Worm (Caenorhabditis elegans) whole organism, L3 larva: Measurements from ENCODE around the gene vps-33.2.

Experiments
- aly-2 ChIP-seq: fragments of 150-350 bp; optimal IDR thresholded peaks from 2 replicates; lab custom pipeline; 2014; ENCODE audit warnings: missing biosample characterization, missing genetic modification characterization
- ama-1 ChIP-seq: fragments of 150-350 bp; optimal IDR thresholded peaks from 2 replicates; lab custom pipeline; 2018
- ceh-16 ChIP-seq: sonication (generic microtip); optimal IDR thresholded peaks from 2 replicates; lab custom pipeline; 2017; ENCODE audit warnings: missing biosample characterization, missing genetic modification characterization
- ceh-28 ChIP-seq: fragments of 150-350 bp; optimal IDR thresholded peaks from 2 replicates; lab custom pipeline; 2014; ENCODE audit warnings: missing biosample characterization, missing genetic modification reagents, missing genetic modification characterization
- ceh-82 ChIP-seq: fragments of 150-350 bp; optimal IDR thresholded peaks from 2 replicates; lab custom pipeline; 2014; ENCODE audit warnings: missing biosample characterization, missing genetic modification characterization
- ceh-9 ChIP-seq: sonication (generic microtip); optimal IDR thresholded peaks from 2 replicates; lab custom pipeline; 2018; ENCODE audit warnings: missing biosample characterization, missing genetic modification characterization
- daf-12 ChIP-seq: fragments of 150-350 bp; optimal IDR thresholded peaks from 2 replicates; lab custom pipeline; 2014; ENCODE audit warnings: missing biosample characterization, missing genetic modification reagents, missing genetic modification characterization
- egl-27 ChIP-seq: sonication (generic microtip); optimal IDR thresholded peaks from 4 replicates; lab custom pipeline; 2017; ENCODE audit warnings: missing biosample characterization, missing genetic modification reagents, missing genetic modification characterization
- egl-5 ChIP-seq: fragments of 150-350 bp; optimal IDR thresholded peaks from 2 replicates; lab custom pipeline; 2017; ENCODE audit warnings: missing biosample characterization, missing genetic modification reagents, missing genetic modification characterization, inconsistent platforms
- elt-1 ChIP-seq: fragments of 150-350 bp; optimal IDR thresholded peaks from 2 replicates; lab custom pipeline; 2014; ENCODE audit warnings: missing biosample characterization, missing genetic modification characterization
- elt-2 ChIP-seq: sonication (generic microtip); optimal IDR thresholded peaks from 2 replicates; lab custom pipeline; 2016; ENCODE audit warnings: missing genetic modification reagents, mild to moderate bottlenecking, missing genetic modification characterization, missing compliant biosample characterization
- elt-3 ChIP-seq, 3 experiments: fragments of 150-350 bp in 1 of 3; sonication (generic microtip) in 2 of 3; optimal IDR thresholded peaks; 2 replicates in 2 of 3; 4 replicates in 1 of 3; lab custom pipeline; 2014 to 2017; ENCODE audit warnings: missing biosample characterization in 3 of 3, missing genetic modification characterization in 3 of 3
- eor-1 ChIP-seq, 2 experiments: fragments of 150-350 bp; optimal IDR thresholded peaks; 2 replicates each; lab custom pipeline; 2014 to 2018; ENCODE audit warnings: missing biosample characterization in 2 of 2, missing genetic modification characterization in 2 of 2
- fkh-2 ChIP-seq: fragments of 150-350 bp; optimal IDR thresholded peaks from 2 replicates; lab custom pipeline; 2014; ENCODE audit warnings: missing biosample characterization, missing genetic modification reagents, missing genetic modification characterization
- fos-1 ChIP-seq: fragments of 150-350 bp; optimal IDR thresholded peaks from 2 replicates; lab custom pipeline; 2014; ENCODE audit warnings: missing biosample characterization, missing genetic modification characterization
- hmg-11 ChIP-seq: sonication (generic microtip); optimal IDR thresholded peaks from 2 replicates; lab custom pipeline; 2016; ENCODE audit warnings: missing genetic modification characterization, missing compliant biosample characterization
- jun-1 ChIP-seq: fragments of 150-350 bp; optimal IDR thresholded peaks from 2 replicates; lab custom pipeline; 2014; ENCODE audit warnings: missing biosample characterization, missing genetic modification reagents, missing genetic modification characterization
- lin-39 ChIP-seq: fragments of 150-350 bp; optimal IDR thresholded peaks from 2 replicates; lab custom pipeline; 2018; ENCODE audit warnings: missing biosample characterization, missing genetic modification reagents, missing genetic modification characterization
- lsy-12 ChIP-seq: sonication (generic microtip); optimal IDR thresholded peaks from 2 replicates; lab custom pipeline; 2016; ENCODE audit warnings: mild to moderate bottlenecking, missing genetic modification characterization, missing compliant biosample characterization
- mdl-1 ChIP-seq: fragments of 150-350 bp; optimal IDR thresholded peaks from 2 replicates; lab custom pipeline; 2014; ENCODE audit warnings: missing biosample characterization, missing genetic modification characterization
- mml-1 ChIP-seq: fragments of 150-350 bp; sonication (generic microtip); optimal IDR thresholded peaks from 3 replicates; lab custom pipeline; 2014; ENCODE audit warnings: missing biosample characterization, missing genetic modification characterization
- nfya-1 ChIP-seq: sonication (generic microtip); optimal IDR thresholded peaks from 2 replicates; lab custom pipeline; 2017; ENCODE audit warnings: missing genetic modification characterization, mild to moderate bottlenecking, missing compliant biosample characterization, antibody characterized with exemption, moderate library complexity; ENCODE audit not compliant: insufficient read depth
- nhr-11 ChIP-seq: fragments of 150-350 bp; optimal IDR thresholded peaks from 2 replicates; lab custom pipeline; 2014; ENCODE audit warnings: missing biosample characterization, missing genetic modification characterization
- nhr-12 ChIP-seq: fragments of 150-350 bp; optimal IDR thresholded peaks from 2 replicates; lab custom pipeline; 2014; ENCODE audit warnings: missing biosample characterization, missing genetic modification characterization
- nhr-23 ChIP-seq: fragments of 150-350 bp; optimal IDR thresholded peaks from 2 replicates; lab custom pipeline; 2014; ENCODE audit warnings: missing biosample characterization, missing genetic modification reagents, missing genetic modification characterization
- nhr-25 ChIP-seq: sonication (generic microtip); optimal IDR thresholded peaks from 2 replicates; lab custom pipeline; 2017; ENCODE audit warnings: missing biosample characterization, missing genetic modification characterization
- nhr-28 ChIP-seq: fragments of 150-350 bp; optimal IDR thresholded peaks from 2 replicates; lab custom pipeline; 2014; ENCODE audit warnings: missing biosample characterization, missing genetic modification characterization
- nhr-43 ChIP-seq: sonication (generic microtip); optimal IDR thresholded peaks from 2 replicates; lab custom pipeline; 2016; ENCODE audit warnings: mild to moderate bottlenecking, missing genetic modification characterization, missing compliant biosample characterization; ENCODE audit not compliant: poor library complexity, severe bottlenecking
- nhr-67 ChIP-seq: fragments of 150-350 bp; optimal IDR thresholded peaks from 2 replicates; lab custom pipeline; 2014; ENCODE audit warnings: missing biosample characterization, missing genetic modification characterization
- nhr-76 ChIP-seq: fragments of 150-350 bp; sonication (generic microtip); optimal IDR thresholded peaks from 5 replicates; lab custom pipeline; 2014; ENCODE audit warnings: missing biosample characterization, missing genetic modification characterization
- pha-4 ChIP-seq: fragments of 150-350 bp; optimal IDR thresholded peaks from 2 replicates; lab custom pipeline; 2014; ENCODE audit warnings: missing biosample characterization, missing genetic modification reagents, missing genetic modification characterization
- pqm-1 ChIP-seq: fragments of 150-350 bp; optimal IDR thresholded peaks from 2 replicates; lab custom pipeline; 2017; ENCODE audit warnings: missing biosample characterization, missing genetic modification characterization, inconsistent platforms
- sea-2 ChIP-seq: fragments of 150-350 bp; sonication (generic microtip); optimal IDR thresholded peaks from 4 replicates; lab custom pipeline; 2014; ENCODE audit warnings: missing biosample characterization, missing genetic modification reagents, missing genetic modification characterization
- skn-1 ChIP-seq: fragments of 150-350 bp; optimal IDR thresholded peaks from 2 replicates; lab custom pipeline; 2014; ENCODE audit warnings: missing biosample characterization, missing genetic modification characterization
- snpc-4 ChIP-seq: fragments of 150-350 bp; optimal IDR thresholded peaks from 2 replicates; lab custom pipeline; 2014; ENCODE audit warnings: missing biosample characterization, missing genetic modification characterization
- tbx-2 ChIP-seq: sonication (generic microtip); optimal IDR thresholded peaks from 2 replicates; lab custom pipeline; 2016; ENCODE audit warnings: mild to moderate bottlenecking, missing genetic modification characterization, missing compliant biosample characterization
- unc-39 ChIP-seq: sonication (generic microtip); optimal IDR thresholded peaks from 4 replicates; lab custom pipeline; 2017; ENCODE audit warnings: missing biosample characterization, missing genetic modification characterization
- unc-62 ChIP-seq: fragments of 150-350 bp; sonication (generic microtip); optimal IDR thresholded peaks from 4 replicates; lab custom pipeline; 2014; ENCODE audit warnings: missing biosample characterization, missing genetic modification reagents, missing genetic modification characterization
- zag-1 ChIP-seq: fragments of 150-350 bp; optimal IDR thresholded peaks from 2 replicates; lab custom pipeline; 2014; ENCODE audit warnings: missing biosample characterization, missing genetic modification characterization
- ztf-4 ChIP-seq: fragments of 150-350 bp; optimal IDR thresholded peaks from 2 replicates; lab custom pipeline; 2014; ENCODE audit warnings: missing biosample characterization, missing genetic modification characterization

Gene vps-33.2

ce11 chrII:6616135-6616534 is 15.1 kb downstream of the vps-33.2 start:
- TF ChIP-seq tbx-2 (tag; lab: Kevin White, UChicago) (no peak), ceh-16 (tag; lab: Kevin White, UChicago) (no peak), jun-1 (peak; percentile 79), elt-2 (tag; lab: Kevin White, UChicago) (peak; percentile 88), zag-1 (no peak), aly-2 (tag; lab: Kevin White, UChicago) (no peak), pqm-1 (tag; lab: Kevin White, UChicago) (peak; percentile 65)

DNA sequence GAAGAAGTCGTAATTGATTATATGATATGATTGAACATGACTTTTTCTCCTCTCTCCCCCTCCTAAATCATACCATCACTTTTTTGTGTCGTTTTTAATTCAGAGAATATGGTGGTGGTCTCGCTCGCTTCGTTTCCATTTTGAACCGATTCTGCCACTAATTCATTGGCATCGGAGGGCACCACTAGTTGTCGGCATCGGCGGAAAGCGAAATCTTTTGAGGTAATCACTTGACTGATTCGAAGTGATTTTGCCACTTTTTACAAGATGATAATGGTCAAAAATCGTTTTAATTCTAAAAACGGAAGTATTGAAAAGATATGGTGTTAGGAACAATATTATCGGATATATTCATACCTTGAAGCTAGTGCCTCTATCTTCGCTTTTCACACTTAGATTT is 15.8 kb downstream of the vps-33.2 start, which contains the start of gene klf-3:
klf-3 (plus strand) TSS at position 109 of the 400 bp plus-strand sequence.
- TF ChIP-seq sea-2, result no peak
- no peak for TF ChIP-seq pha-4 (tag; lab: Kevin White, UChicago)
- TF ChIP-seq nhr-28, result no peak
- TF ChIP-seq ama-1, result no peak
- no peak for TF ChIP-seq zag-1
- TF ChIP-seq fkh-2 (tag; lab: Kevin White, UChicago), result no peak
- TF ChIP-seq nhr-12 (tag; lab: Kevin White, UChicago), result no peak
- no peak for TF ChIP-seq ceh-82 (tag; lab: Kevin White, UChicago)

DNA sequence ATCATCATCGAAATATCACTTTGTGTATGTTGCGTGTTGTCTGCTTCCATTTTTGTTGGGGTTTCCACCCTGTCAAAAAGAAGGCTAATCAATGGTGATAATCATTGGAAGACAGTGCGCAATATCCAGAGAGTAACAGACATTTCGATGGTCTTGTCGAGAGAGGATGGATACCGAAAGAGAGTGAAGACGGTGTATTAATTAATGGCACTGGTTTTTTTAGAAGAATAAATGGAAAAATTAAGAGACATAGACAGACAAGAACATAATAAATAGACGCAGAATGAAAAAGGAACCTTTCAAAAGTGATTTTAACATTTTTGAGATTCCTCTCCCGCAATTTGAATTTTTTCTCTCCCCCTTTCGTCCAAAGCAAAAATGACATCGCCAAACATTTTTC is 18.0 kb downstream of the vps-33.2 start:
- TF ChIP-seq elt-1 (tag; lab: Kevin White, UChicago), result no peak
- TF ChIP-seq tbx-2 (tag; lab: Kevin White, UChicago), result no peak
- peak; percentile 19 for TF ChIP-seq nhr-43 (tag; lab: Kevin White, UChicago)
- TF ChIP-seq mdl-1 (tag; lab: Kevin White, UChicago), result no peak
- TF ChIP-seq nfya-1 (tag; lab: Kevin White, UChicago), result no peak
- peak in 1 of 3 experiments; percentile 27 for TF ChIP-seq elt-3 (tag; optimal IDR thresholded peaks at IDR 0.05; lab: Kevin White, UChicago)
- no peak for TF ChIP-seq lin-39
- TF ChIP-seq unc-62, result no peak
- no peak for TF ChIP-seq egl-5 (tag; lab: Kevin White, UChicago)
- no peak for TF ChIP-seq nhr-67 (tag; lab: Kevin White, UChicago)
- no peak for TF ChIP-seq ceh-16 (tag; lab: Kevin White, UChicago)
- no peak for TF ChIP-seq eor-1 (tag; optimal IDR thresholded peaks at IDR 0.05; lab: Kevin White, UChicago)
- no peak for TF ChIP-seq mml-1 (tag; lab: Kevin White, UChicago)
- TF ChIP-seq skn-1 (tag; lab: Kevin White, UChicago), result no peak
- no peak for TF ChIP-seq nhr-11 (tag; lab: Kevin White, UChicago)
- no peak for TF ChIP-seq aly-2 (tag; lab: Kevin White, UChicago)
- peak; percentile 4 for TF ChIP-seq ceh-28 (tag; lab: Kevin White, UChicago)
- TF ChIP-seq nhr-23 (tag; lab: Kevin White, UChicago), result peak; percentile 46
- TF ChIP-seq nhr-25, result peak; percentile 10

- TF ChIP-seq nhr-12 (tag; lab: Kevin White, UChicago) (no peak), pha-4 (tag; lab: Kevin White, UChicago) (no peak), jun-1 (no peak), daf-12 (tag; lab: Kevin White, UChicago) (no peak), tbx-2 (tag; lab: Kevin White, UChicago) (no peak), lsy-12 (tag; lab: Kevin White, UChicago) (no peak)
Observed at ce11 chrII:6621886-6622285, 20.9 kb downstream of the vps-33.2 start, which contains the start of gene F54H5.3. Gene F54H5.3 (plus strand): TSS chrII:6622186.

DNA sequence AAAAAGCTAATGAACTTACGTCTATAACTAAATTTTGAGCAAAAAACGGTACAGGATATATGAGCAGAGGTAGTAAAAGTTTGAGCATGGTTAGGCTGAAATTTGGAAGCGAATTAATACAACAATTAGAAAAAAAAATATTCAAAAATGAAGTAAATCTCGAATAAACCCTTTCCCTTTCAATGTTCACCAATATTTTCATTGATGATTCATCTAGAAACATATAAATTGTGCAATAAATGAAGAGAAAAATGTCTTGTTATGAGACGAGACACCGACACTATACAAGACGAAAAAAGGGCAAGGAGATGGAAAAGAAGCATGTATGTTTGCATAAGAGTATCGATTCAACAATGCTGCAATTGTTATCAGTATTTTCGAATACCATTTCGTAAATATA is 24.3 kb downstream of the vps-33.2 start, which contains the start of gene F54H5.14:
F54H5.14 (minus strand) TSS at position 101 of the 400 bp plus-strand sequence.
- TF ChIP-seq nhr-12 (tag; lab: Kevin White, UChicago), result no peak
- TF ChIP-seq elt-2 (tag; lab: Kevin White, UChicago), result peak; percentile 45
- no peak for TF ChIP-seq nhr-25
- peak; percentile 30 for TF ChIP-seq pqm-1 (tag; lab: Kevin White, UChicago)
- no peak for TF ChIP-seq daf-12 (tag; lab: Kevin White, UChicago)
- TF ChIP-seq ama-1, result no peak
- no peak for TF ChIP-seq eor-1 (tag; optimal IDR thresholded peaks at IDR 0.05; lab: Kevin White, UChicago)
- TF ChIP-seq fkh-2 (tag; lab: Kevin White, UChicago), result no peak
- TF ChIP-seq nhr-28, result no peak
- no peak for TF ChIP-seq nhr-43 (tag; lab: Kevin White, UChicago)
- TF ChIP-seq ztf-4 (tag; lab: Kevin White, UChicago), result no peak
- TF ChIP-seq nhr-11 (tag; lab: Kevin White, UChicago), result no peak
- TF ChIP-seq ceh-16 (tag; lab: Kevin White, UChicago), result no peak
- no peak for TF ChIP-seq fos-1 (tag; lab: Kevin White, UChicago)
- no peak for TF ChIP-seq lsy-12 (tag; lab: Kevin White, UChicago)
- no peak for TF ChIP-seq nhr-23 (tag; lab: Kevin White, UChicago)
- no peak for TF ChIP-seq skn-1 (tag; lab: Kevin White, UChicago)
- TF ChIP-seq ceh-28 (tag; lab: Kevin White, UChicago), result no peak
- TF ChIP-seq zag-1, result no peak
- TF ChIP-seq ceh-9 (tag; lab: Kevin White, UChicago), result no peak
- TF ChIP-seq pha-4 (tag; lab: Kevin White, UChicago), result peak; percentile 44
- TF ChIP-seq hmg-11, result no peak
- no peak for TF ChIP-seq nhr-76 (tag; lab: Kevin White, UChicago)
- no peak for TF ChIP-seq egl-27 (tag; lab: Kevin White, UChicago)
- no peak for TF ChIP-seq snpc-4 (tag; lab: Kevin White, UChicago)
- no peak for TF ChIP-seq unc-39 (tag; lab: Kevin White, UChicago)
- TF ChIP-seq egl-5 (tag; lab: Kevin White, UChicago), result no peak
